Worm (Caenorhabditis elegans) whole organism, L4 larva: ENCODE measurements around the gene nlp-1.

Experiments
- F26F4.8 ChIP-seq: fragments of 200-800 bp; sonication (Bioruptor generic); conservative IDR thresholded peaks from 2 replicates; pipeline ENCODE4 v1.3.6; 2022; ENCODE audit warnings: missing genetic modification characterization, missing compliant biosample characterization
- F44E2.7 ChIP-seq: fragments of 200-800 bp; sonication (Bioruptor generic); IDR thresholded peaks from 2 replicates; pipeline ENCODE4 v2.1.2; 2022; ENCODE audit warnings: missing genetic modification characterization, missing compliant biosample characterization
- T20F7.1 ChIP-seq: fragments of 200-800 bp; sonication (Bioruptor generic); optimal IDR thresholded peaks from 2 replicates; lab custom pipeline; 2018; ENCODE audit warnings: mild to moderate bottlenecking, missing genetic modification characterization, missing compliant biosample characterization
- Y75B8A.6 ChIP-seq: fragments of 200-800 bp; sonication (Bioruptor generic); IDR thresholded peaks from 2 replicates; pipeline ENCODE4 v1.3.6; 2022; ENCODE audit warnings: missing genetic modification reagents, missing genetic modification characterization, missing compliant biosample characterization
- aly-2 ChIP-seq: sonication (generic microtip); optimal IDR thresholded peaks from 2 replicates; lab custom pipeline; 2018; ENCODE audit warnings: missing biosample characterization, missing genetic modification characterization
- ama-1 ChIP-seq: fragments of 150-350 bp; optimal IDR thresholded peaks from 2 replicates; lab custom pipeline; 2014; ENCODE audit warnings: inconsistent platforms, mixed read lengths
- ceh-20 ChIP-seq: fragments of 200-800 bp; sonication (Bioruptor generic); IDR thresholded peaks from 2 replicates; pipeline ENCODE4 v1.3.6; 2022; ENCODE audit warnings: missing genetic modification reagents, missing genetic modification characterization, missing compliant biosample characterization
- ceh-28 ChIP-seq: fragments of 150-350 bp; optimal IDR thresholded peaks from 2 replicates; lab custom pipeline; 2014; ENCODE audit warnings: missing biosample characterization, missing genetic modification reagents, missing genetic modification characterization
- ceh-32 ChIP-seq: sonication (generic microtip); optimal IDR thresholded peaks from 2 replicates; lab custom pipeline; 2016; ENCODE audit warnings: mild to moderate bottlenecking, missing genetic modification characterization, missing compliant biosample characterization; ENCODE audit not compliant: poor library complexity
- ceh-44 ChIP-seq: fragments of 200-800 bp; sonication (Bioruptor generic); IDR thresholded peaks from 2 replicates; pipeline ENCODE4 v1.3.6; 2022; ENCODE audit warnings: missing genetic modification reagents, missing genetic modification characterization, missing compliant biosample characterization
- ceh-62 ChIP-seq: sonication (generic microtip); optimal IDR thresholded peaks from 2 replicates; lab custom pipeline; 2017; ENCODE audit warnings: missing biosample characterization, missing genetic modification characterization
- cey-2 ChIP-seq: sonication (generic microtip); optimal IDR thresholded peaks from 3 replicates; lab custom pipeline; 2017; ENCODE audit warnings: missing genetic modification characterization, mild to moderate bottlenecking, missing compliant biosample characterization, antibody characterized with exemption, borderline replicate concordance; ENCODE audit not compliant: insufficient read depth
- daf-12 ChIP-seq: fragments of 150-350 bp; optimal IDR thresholded peaks from 2 replicates; lab custom pipeline; 2014; ENCODE audit warnings: missing biosample characterization, missing genetic modification reagents, missing genetic modification characterization
- daf-16 ChIP-seq, 3 experiments: sonication (generic microtip); optimal IDR thresholded peaks; 2 replicates each; lab custom pipeline; 2016 to 2017; ENCODE audit warnings: missing genetic modification characterization in 3 of 3, missing genetic modification reagents in 3 of 3, mild to moderate bottlenecking in 2 of 3, missing compliant biosample characterization in 2 of 3, missing biosample characterization in 1 of 3, moderate library complexity in 1 of 3
- dpl-1 ChIP-seq: fragments of 150-350 bp; optimal IDR thresholded peaks from 2 replicates; lab custom pipeline; 2014; ENCODE audit warnings: missing biosample characterization, missing genetic modification reagents, missing genetic modification characterization
- duxl-1 ChIP-seq: sonication (generic microtip); optimal IDR thresholded peaks from 2 replicates; lab custom pipeline; 2016; ENCODE audit warnings: mild to moderate bottlenecking, missing genetic modification characterization, moderate library complexity, missing compliant biosample characterization; ENCODE audit not compliant: poor library complexity
- fkh-10 ChIP-seq: fragments of 150-350 bp; optimal IDR thresholded peaks from 2 replicates; lab custom pipeline; 2014; ENCODE audit warnings: missing biosample characterization, missing genetic modification reagents, missing genetic modification characterization
- fos-1 ChIP-seq: fragments of 150-350 bp; optimal IDR thresholded peaks from 2 replicates; lab custom pipeline; 2014; ENCODE audit warnings: missing biosample characterization, missing genetic modification characterization
- hif-1 ChIP-seq, 2 experiments: sonication (generic microtip); optimal IDR thresholded peaks; 2 replicates each; lab custom pipeline; 2016 to 2017; ENCODE audit warnings: missing compliant biosample characterization in 2 of 2, missing genetic modification characterization in 2 of 2, missing genetic modification reagents in 2 of 2, missing genotype in 2 of 2, mild to moderate bottlenecking in 1 of 2
- hlh-11 ChIP-seq: fragments of 200-800 bp; sonication (Bioruptor generic); optimal IDR thresholded peaks from 2 replicates; lab custom pipeline; 2018; ENCODE audit warnings: mild to moderate bottlenecking, missing genetic modification characterization, missing compliant biosample characterization
- lin-29 ChIP-seq: fragments of 200-800 bp; sonication (Bioruptor generic); IDR thresholded peaks from 2 replicates; pipeline ENCODE4 v1.3.6; 2022; ENCODE audit warnings: missing genetic modification reagents, missing genetic modification characterization, missing compliant biosample characterization
- madf-9 ChIP-seq: fragments of 200-800 bp; sonication (Bioruptor generic); conservative IDR thresholded peaks from 2 replicates; pipeline ENCODE4 v1.3.6; 2022; ENCODE audit warnings: missing genetic modification reagents, missing genetic modification characterization, missing compliant biosample characterization
- mdt-29 ChIP-seq: fragments of 200-800 bp; sonication (Bioruptor generic); IDR thresholded peaks from 2 replicates; pipeline ENCODE4 v1.3.6; 2022; ENCODE audit warnings: missing genetic modification reagents, missing genetic modification characterization, missing compliant biosample characterization
- nhr-10 ChIP-seq: fragments of 150-350 bp; optimal IDR thresholded peaks from 2 replicates; lab custom pipeline; 2014; ENCODE audit warnings: missing biosample characterization, missing genetic modification characterization
- nhr-11 ChIP-seq: fragments of 150-350 bp; optimal IDR thresholded peaks from 2 replicates; lab custom pipeline; 2014; ENCODE audit warnings: missing biosample characterization, missing genetic modification characterization
- nhr-48 ChIP-seq: sonication (generic microtip); optimal IDR thresholded peaks from 2 replicates; lab custom pipeline; 2016; ENCODE audit warnings: mild to moderate bottlenecking, missing genetic modification characterization, missing compliant biosample characterization
- nhr-6 ChIP-seq: fragments of 150-350 bp; optimal IDR thresholded peaks from 2 replicates; lab custom pipeline; 2014; ENCODE audit warnings: missing biosample characterization, missing genetic modification characterization
- set-16 ChIP-seq: fragments of 200-800 bp; sonication (Bioruptor generic); IDR thresholded peaks from 2 replicates; pipeline ENCODE4 v1.3.6; 2022; ENCODE audit warnings: missing genetic modification reagents, missing genetic modification characterization, missing compliant biosample characterization
- tag-97 ChIP-seq: fragments of 200-800 bp; sonication (Bioruptor generic); IDR thresholded peaks from 2 replicates; pipeline ENCODE4 v1.3.6; 2022; ENCODE audit warnings: missing genetic modification characterization, missing compliant biosample characterization
- tra-1 ChIP-seq: fragments of 200-800 bp; sonication (Bioruptor generic); IDR thresholded peaks from 2 replicates; pipeline ENCODE4 v1.3.6; 2022; ENCODE audit warnings: missing genetic modification reagents, missing genetic modification characterization, missing compliant biosample characterization
- unc-62 ChIP-seq, 3 experiments: fragments of 150-350 bp in 1 of 3; sonication (generic microtip); optimal IDR thresholded peaks in 2 of 3; peaks in 1 of 3; 1 replicate in 1 of 3; 2 replicates in 2 of 3; lab custom pipeline; 2014 to 2017; ENCODE audit warnings: missing biosample characterization in 3 of 3, missing genetic modification characterization in 3 of 3, missing genetic modification reagents in 3 of 3, missing genotype in 1 of 3
- vab-7 ChIP-seq: fragments of 200-800 bp; sonication (Bioruptor generic); IDR thresholded peaks from 2 replicates; pipeline ENCODE4 v1.3.6; 2022; ENCODE audit warnings: missing genetic modification reagents, missing genetic modification characterization, missing compliant biosample characterization
- zfp-2 ChIP-seq: sonication (generic microtip); optimal IDR thresholded peaks from 2 replicates; lab custom pipeline; 2016; ENCODE audit warnings: mild to moderate bottlenecking, missing genetic modification characterization, missing compliant biosample characterization
- zip-11 ChIP-seq: fragments of 200-800 bp; sonication (Bioruptor generic); IDR thresholded peaks from 2 replicates; pipeline ENCODE4 v1.3.6; 2022; ENCODE audit warnings: missing genetic modification characterization, missing compliant biosample characterization
- ztf-7 ChIP-seq: fragments of 150-350 bp; optimal IDR thresholded peaks from 2 replicates; lab custom pipeline; 2014; ENCODE audit warnings: missing biosample characterization, missing genetic modification characterization

Gene nlp-1

DNA sequence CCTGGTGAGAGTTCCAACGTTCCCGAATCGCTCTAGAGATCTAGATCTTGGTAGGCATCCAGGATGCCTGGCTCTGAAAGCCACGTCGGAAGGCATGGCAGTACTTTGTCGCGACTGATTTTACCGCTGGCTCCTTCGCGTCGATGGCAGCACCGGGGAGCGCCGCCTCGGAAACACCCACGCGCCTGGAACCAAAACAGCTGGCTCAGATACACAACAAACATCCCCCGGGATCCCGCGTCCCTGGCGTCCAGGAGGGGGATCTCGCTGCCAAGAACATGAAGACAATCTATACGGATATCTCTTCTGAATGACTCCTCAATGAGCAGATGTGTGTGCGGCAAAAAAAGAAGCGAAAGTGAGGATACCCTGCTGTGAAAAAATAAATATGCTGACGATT lies 5.9 kb downstream of the nlp-1 start:
- TF ChIP-seq cey-2 (tag; lab: Kevin White, UChicago) (no peak), set-16 (peak; percentile 91), ceh-44 (no peak), nhr-48 (no peak), ama-1 (lab: Kevin White, UChicago) (no peak), unc-62 (GFP tag; optimal IDR thresholded peaks at IDR 0.05 in 1 of 2; lab: Kevin White, UChicago) (peak in 1 of 2 experiments; percentile 21), unc-62 (tag; optimal IDR thresholded peaks at IDR 0.05; lab: Kevin White, UChicago) (no peak), F26F4.8 (no peak), vab-7 (GFP tag; lab: Robert Waterston, UW) (0 out of 2 replicates have a peak, but pooled peaks have one; percentile 15), hlh-11 (tag; lab: Kevin White, UChicago) (peak; percentile 50), ztf-7 (no peak), tra-1 (GFP tag; lab: Robert Waterston, UW) (peak; percentile 15; the same call in 1 of the 2 replicates), daf-16 (GFP tag; optimal IDR thresholded peaks at IDR 0.05; lab: Kevin White, UChicago) (peak in 1 of 2 experiments; percentile 54), daf-16 (tag; optimal IDR thresholded peaks at IDR 0.05; lab: Kevin White, UChicago) (no peak), aly-2 (tag; lab: Kevin White, UChicago) (no peak)

ce11 chrX:3733732-3734131 lies 6.4 kb downstream of the nlp-1 start, which contains the start of gene tag-18:
Gene tag-18, minus strand, starts transcription at chrX:3734036.
- TF ChIP-seq ceh-62 (tag; lab: Kevin White, UChicago) (no peak), hif-1 (tag; optimal IDR thresholded peaks at IDR 0.05; lab: Kevin White, UChicago) (no peak), daf-12 (tag; lab: Kevin White, UChicago) (no peak), nhr-6 (tag; lab: Kevin White, UChicago) (no peak), madf-9 (no peak), zip-11 (GFP tag; lab: Robert Waterston, UW) (no peak), zfp-2 (tag; lab: Kevin White, UChicago) (no peak), fos-1 (tag; lab: Kevin White, UChicago) (no peak), nhr-11 (tag; lab: Kevin White, UChicago) (no peak)

- TF ChIP-seq mdt-29 (GFP tag; lab: Robert Waterston, UW) (no peak), ceh-44 (no peak), F44E2.7 (no peak), Y75B8A.6 (GFP tag; lab: Robert Waterston, UW) (no peak), T20F7.1 (GFP tag; lab: Kevin White, UChicago) (no peak), ceh-32 (no peak), daf-16 (GFP tag; optimal IDR thresholded peaks at IDR 0.05; lab: Kevin White, UChicago) (no peak), daf-16 (tag; optimal IDR thresholded peaks at IDR 0.05; lab: Kevin White, UChicago) (no peak), fkh-10 (GFP tag; lab: Kevin White, UChicago) (no peak), nhr-48 (no peak), lin-29 (GFP tag; lab: Robert Waterston, UW) (no peak), dpl-1 (no peak), ceh-20 (GFP tag; lab: Robert Waterston, UW) (no peak), zfp-2 (tag; lab: Kevin White, UChicago) (no peak), ceh-28 (no peak)
Observed at ce11 chrX:3738617-3739016, 11.2 kb downstream of the nlp-1 start.

DNA sequence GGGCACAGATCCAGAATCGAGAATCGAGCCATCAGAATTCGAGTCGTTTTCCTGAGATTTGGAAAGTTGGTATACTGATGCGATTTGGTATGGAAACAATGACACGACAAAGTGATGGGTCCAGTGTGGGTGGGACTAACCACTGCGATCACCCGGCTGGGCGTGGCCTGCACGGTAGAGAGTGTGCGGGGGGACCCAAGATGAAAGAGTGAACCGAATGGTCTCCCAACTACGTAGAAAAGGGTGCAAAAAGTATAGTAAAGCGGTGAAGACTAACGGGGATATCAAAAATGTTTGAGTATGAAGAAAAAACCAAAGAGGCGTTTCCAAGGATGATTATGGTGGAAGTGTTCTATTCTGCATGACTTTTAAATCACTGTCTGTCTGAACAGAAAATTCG lies 14.8 kb downstream of the nlp-1 start, which contains the start of gene fkh-2:
Gene fkh-2, minus strand, starts transcription at position 101 of the 400 bp plus-strand sequence.
- TF ChIP-seq nhr-48 (no peak), duxl-1 (tag; lab: Kevin White, UChicago) (no peak)

ce11 chrX:3743190-3743589 lies 15.8 kb downstream of the nlp-1 start:
- TF ChIP-seq unc-62 (GFP tag; optimal IDR thresholded peaks at IDR 0.05 in 1 of 2; lab: Kevin White, UChicago) (peak in 1 of 2 experiments; percentile 93), unc-62 (tag; optimal IDR thresholded peaks at IDR 0.05; lab: Kevin White, UChicago) (no peak), nhr-10 (no peak), tag-97 (no peak)
